Fruit fly (Drosophila melanogaster) S2 (cell line): Measurements from ENCODE around the gene GatB.

Experiments used
- CG8478 ChIP-seq: fragments of >200 bp; optimal IDR thresholded peaks from 2 replicates; lab custom pipeline; 2018
- CTCF ChIP-seq, 2 experiments: fragments of >200 bp; optimal IDR thresholded peaks; 2 replicates each; lab custom pipeline; 2018

Gene GatB

dm6 chr3R:24105312-24105902, 24.6 kb downstream of the GatB start, which contains the start of gene Syx1A:
Gene Syx1A (minus strand): TSS chr3R:24105763.
- TF ChIP-seq CTCF (optimal IDR thresholded peaks at IDR 0.05; lab: Kevin White, UChicago) (peak in 1 of 2 experiments; percentile 34), CG8478 (no peak)

DNA sequence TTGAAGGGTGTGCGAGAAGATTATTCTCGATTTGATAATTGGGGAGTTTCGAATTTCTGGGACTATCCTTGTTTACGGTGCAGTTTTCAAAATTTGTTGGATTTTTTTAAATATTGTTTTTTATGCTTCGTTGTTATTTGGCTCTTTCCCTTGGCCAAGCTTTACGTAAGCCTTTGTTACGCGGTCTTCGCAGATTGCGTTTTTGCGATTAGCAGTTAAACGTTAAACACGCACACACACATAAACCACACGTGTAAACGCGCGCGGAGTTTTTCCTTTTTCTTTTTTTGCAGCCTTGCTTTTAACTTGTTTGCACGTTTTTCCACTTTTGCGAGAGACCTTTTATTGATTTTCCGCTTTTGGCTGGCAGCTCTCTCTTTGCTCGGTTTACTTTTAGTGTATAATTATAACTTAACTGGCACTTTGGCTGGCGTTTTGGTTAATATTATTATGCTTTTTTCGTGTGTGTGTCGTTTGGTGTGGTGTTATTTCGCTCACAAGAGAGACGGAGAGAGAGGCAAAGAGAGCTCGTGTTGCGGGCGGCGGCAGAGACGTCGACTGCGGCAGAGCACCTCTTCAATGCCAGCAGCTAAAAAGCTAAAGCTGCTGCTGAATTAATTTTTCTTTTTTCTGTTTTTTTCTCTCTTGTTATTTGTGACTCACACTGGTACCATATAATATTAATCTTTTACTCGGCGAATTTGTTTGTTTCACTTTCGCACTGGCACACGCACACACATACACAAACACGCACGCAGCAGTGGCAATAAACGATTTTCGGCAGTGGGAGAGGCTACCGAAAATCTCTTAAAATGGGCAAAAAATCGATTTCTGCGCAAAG, 25.4 kb downstream of the GatB start:
- TF ChIP-seq CG8478 = no peak
- no peak for TF ChIP-seq CTCF (optimal IDR thresholded peaks at IDR 0.05; lab: Kevin White, UChicago)

- no peak for TF ChIP-seq CTCF (optimal IDR thresholded peaks at IDR 0.05; lab: Kevin White, UChicago)
- TF ChIP-seq CG8478 = no peak
Observed at dm6 chr3R:24103708-24104107, 26.3 kb downstream of the GatB start.

DNA sequence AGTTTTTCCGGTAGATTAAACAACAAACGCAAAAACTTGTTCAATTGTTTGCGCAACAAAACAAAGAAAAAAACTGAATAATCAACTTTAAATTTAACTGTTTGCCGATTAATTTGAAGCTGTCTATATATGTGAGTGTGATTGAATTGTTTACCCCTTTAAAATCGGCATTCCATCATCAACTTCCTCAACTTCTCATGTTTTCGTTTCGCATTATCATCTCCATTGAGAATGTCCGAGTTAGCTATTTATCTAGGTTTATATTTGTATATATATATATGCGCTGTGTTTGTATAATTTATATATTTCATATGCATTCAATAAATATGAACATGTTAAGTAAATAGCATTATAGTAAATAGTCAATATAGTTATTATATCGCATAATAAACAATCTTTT, 27.7 kb downstream of the GatB start:
- TF ChIP-seq CTCF (optimal IDR thresholded peaks at IDR 0.05; lab: Kevin White, UChicago) (no peak), CG8478 (no peak)

DNA sequence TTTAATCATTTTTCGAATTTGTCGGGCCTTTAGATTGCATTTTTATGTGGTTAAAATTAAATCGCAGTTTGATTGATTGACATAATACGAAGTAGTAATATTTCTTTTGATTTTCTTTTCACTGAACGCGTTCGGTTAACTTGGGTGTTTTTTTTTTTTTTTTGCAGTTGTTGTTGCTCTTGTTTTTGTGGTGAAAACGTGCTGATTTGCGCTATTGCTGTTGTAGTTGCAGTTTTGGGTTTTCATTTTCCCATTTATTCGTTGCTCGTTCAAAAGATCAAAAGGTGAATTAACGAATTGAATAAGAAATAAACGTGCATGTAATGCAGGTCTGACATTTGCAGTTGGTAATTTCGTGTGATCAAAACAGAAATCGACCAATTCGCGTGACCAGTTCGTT, 28.6 kb downstream of the GatB start:
- TF ChIP-seq CG8478 = no peak
- no peak for TF ChIP-seq CTCF (optimal IDR thresholded peaks at IDR 0.05; lab: Kevin White, UChicago)

DNA sequence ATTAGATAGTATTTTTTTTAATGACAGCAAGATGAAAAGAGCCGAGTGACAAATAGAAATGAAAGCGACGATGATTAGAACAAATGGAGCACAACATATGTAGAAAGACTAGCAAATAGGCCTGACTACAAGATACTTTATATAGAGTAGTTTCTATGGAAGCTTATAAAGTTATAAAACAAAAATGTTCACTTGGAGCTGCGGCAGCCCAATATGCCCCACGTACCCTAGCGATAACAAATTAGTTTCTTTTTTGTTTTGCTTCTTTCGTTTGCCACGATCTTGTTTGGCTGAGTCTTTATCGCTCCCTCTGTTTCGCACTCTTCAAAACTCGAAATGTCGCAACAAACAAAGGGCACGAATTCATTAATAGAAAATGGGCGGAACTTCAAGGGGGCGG, 29.3 kb downstream of the GatB start:
- no peak for TF ChIP-seq CG8478
- no peak for TF ChIP-seq CTCF (optimal IDR thresholded peaks at IDR 0.05; lab: Kevin White, UChicago)

DNA sequence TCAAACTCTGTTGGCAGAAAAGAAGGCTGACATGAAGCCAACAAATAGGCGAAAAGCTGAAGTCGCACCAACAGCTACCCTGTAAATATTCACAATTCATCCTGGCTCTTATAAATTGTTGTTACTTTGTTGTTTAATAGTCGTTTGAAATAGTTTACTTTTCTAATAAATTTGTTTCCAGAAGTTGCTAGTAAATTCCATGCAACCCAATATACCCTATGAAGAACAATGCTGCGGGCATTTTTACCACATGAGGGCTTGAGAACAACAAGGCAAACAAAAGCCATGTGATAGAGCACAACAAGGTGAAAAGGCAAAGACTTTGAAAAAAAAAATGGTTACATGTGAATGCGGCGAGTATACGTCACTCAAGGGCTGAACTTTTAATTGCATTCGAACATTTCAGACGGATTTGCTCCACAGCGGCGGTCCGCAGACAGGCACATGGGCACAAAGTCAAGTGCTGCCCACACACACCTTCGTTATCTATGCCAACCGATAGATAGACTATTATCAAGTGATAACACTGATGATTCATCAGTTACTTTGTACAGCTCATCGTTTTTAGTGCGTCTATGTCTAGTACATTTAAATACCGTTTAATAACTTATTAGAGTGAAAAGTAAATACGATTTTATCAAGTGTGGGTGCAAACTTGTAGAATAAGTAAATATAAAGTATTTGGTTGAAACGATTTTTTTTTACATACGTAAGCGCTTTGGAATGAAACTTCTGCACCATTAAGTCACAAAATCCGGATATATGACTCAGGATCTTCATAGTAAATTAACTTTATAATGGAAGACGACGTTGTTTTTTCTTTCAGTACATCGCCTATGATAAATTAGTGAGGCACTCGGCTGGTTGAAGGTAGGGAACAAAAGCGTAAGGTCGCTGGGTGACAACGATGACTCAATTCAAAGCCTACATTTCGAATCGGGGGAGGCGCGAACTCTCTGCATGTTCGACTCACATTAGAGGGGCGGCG, 30.7 kb downstream of the GatB start:
- TF ChIP-seq CG8478 = no peak

DNA sequence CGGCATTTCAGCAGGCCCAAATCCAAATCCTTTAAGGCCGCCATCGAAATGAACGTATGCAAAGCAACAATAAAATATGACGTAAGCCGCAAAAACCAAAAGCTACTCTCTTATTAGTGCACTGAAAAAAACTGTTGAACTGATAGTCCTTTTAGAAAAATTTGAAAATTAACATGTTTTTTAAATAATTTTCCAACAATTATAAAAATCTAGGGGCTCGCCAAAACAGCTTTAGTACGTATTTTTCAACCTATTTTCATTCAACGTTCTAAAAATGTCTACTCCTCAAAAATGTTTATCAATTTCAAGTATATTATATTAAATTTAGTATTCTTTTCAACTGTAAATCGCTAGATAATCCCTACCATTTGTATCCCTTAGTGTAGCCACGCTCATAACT, 36.6 kb downstream of the GatB start:
- no peak for TF ChIP-seq CG8478

dm6 chr3R:24092590-24093151, 37.4 kb downstream of the GatB start:
- no peak for TF ChIP-seq CG8478
- TF ChIP-seq CTCF (optimal IDR thresholded peaks at IDR 0.05; lab: Kevin White, UChicago) = no peak

DNA sequence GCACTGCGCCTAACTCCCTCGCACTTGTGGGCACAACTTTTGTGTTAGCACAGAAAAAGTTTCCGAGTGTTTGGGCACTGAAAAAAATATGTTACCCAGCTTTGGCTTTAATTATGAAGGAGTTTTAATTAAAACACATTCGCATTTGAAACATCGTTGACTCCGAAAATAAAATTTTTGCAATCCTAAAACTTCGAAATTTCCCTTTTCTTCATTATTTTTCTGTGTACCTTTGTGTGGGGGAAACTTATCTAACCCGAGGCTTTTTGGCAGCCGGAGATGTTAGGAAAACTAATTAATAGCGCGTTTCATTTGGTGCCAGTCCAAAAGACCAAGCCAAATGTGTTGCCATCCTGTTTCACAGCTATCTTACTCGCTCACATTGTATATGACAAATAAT, 38.4 kb downstream of the GatB start:
- TF ChIP-seq CG8478 = no peak

dm6 chr3R:24090143-24090542, 39.9 kb downstream of the GatB start:
- no peak for TF ChIP-seq CTCF (optimal IDR thresholded peaks at IDR 0.05; lab: Kevin White, UChicago)
- TF ChIP-seq CG8478 = no peak

DNA sequence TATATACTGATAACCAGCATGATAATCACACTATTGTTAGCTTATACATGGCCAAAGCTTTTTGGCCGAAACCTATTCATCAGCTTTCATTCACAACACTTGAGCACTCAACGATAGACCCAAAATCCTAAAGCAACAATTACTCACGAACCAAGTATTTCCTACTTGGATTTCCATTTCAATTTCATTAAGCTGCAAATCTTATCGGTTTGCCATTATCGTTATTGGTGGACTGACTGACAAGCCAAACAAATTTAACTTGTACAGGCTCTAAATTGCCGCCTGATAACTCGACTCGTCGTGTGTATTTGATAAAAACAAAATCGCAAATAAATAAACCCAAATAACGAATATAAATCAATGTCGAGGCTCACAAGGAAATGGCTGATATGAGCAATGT, 45.1 kb downstream of the GatB start:
- TF ChIP-seq CTCF (optimal IDR thresholded peaks at IDR 0.05; lab: Kevin White, UChicago) (no peak), CG8478 (no peak)

DNA sequence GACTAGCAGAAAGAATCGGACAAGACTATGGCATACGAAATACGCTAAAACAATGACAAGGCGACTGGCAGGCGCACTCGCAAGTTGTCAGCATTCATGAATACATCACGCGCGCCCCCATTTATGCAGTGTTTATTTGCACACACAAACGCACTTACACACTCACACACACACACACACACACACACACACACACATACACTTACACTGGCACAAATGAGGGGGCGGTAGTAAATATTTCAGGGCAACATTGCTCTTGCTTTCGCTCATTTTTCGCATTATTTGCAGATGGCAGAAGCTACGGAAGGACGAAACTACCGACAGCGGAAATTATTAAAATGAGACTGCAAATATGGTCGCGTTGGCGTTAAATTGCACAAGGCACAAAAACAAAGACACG, 50.4 kb downstream of the GatB start:
- no peak for TF ChIP-seq CTCF (optimal IDR thresholded peaks at IDR 0.05; lab: Kevin White, UChicago)
- TF ChIP-seq CG8478 = no peak

- TF ChIP-seq CG8478 (no peak), CTCF (optimal IDR thresholded peaks at IDR 0.05; lab: Kevin White, UChicago) (no peak)
Observed at dm6 chr3R:24079110-24079509, 50.9 kb downstream of the GatB start.
